Fruit fly (Drosophila melanogaster) whole organism, embryonic: Measurements from ENCODE around the gene Fas1.

Experiments used
- CG13424 ChIP-seq: fragments of 200-800 bp; sonication (Bioruptor generic); optimal IDR thresholded peaks from 2 replicates; lab custom pipeline; 2019; ENCODE audit warnings: missing biosample characterization, mild to moderate bottlenecking, missing genetic modification characterization, moderate library complexity
- CG18262 ChIP-seq: fragments of 200-800 bp; optimal IDR thresholded peaks from 3 replicates; lab custom pipeline; 2019; ENCODE audit warnings: missing biosample characterization, mild to moderate bottlenecking, missing genetic modification characterization, moderate library complexity
- CG9817 ChIP-seq: fragments of 200-800 bp; sonication (Bioruptor generic); optimal IDR thresholded peaks from 2 replicates; lab custom pipeline; 2018; ENCODE audit warnings: missing biosample characterization, mild to moderate bottlenecking, missing genetic modification characterization, moderate library complexity
- Deaf1 ChIP-seq: fragments of 200-800 bp; optimal IDR thresholded peaks from 3 replicates; lab custom pipeline; 2019; ENCODE audit warnings: missing biosample characterization, mild to moderate bottlenecking, missing genetic modification characterization, moderate library complexity
- Hmx ChIP-seq: fragments of 200-800 bp; sonication (Bioruptor generic); optimal IDR thresholded peaks from 2 replicates; lab custom pipeline; 2016; ENCODE audit warnings: missing biosample characterization, missing genetic modification characterization
- Mrtf ChIP-seq: fragments of 200-800 bp; sonication (Bioruptor generic); IDR thresholded peaks from 3 replicates; pipeline ENCODE4 v1.3.6; 2022; ENCODE audit warnings: missing biosample characterization, missing genetic modification characterization
- Nf-YA ChIP-seq: fragments of 200-800 bp; sonication (Bioruptor generic); IDR thresholded peaks from 2 replicates; pipeline ENCODE4 v1.3.6; 2022; ENCODE audit warnings: missing biosample characterization, missing genetic modification characterization
- Scr ChIP-seq: fragments of 200-800 bp; sonication (Bioruptor generic); IDR thresholded peaks from 2 replicates; pipeline ENCODE4 v1.3.6; 2022; ENCODE audit warnings: missing biosample characterization, missing genetic modification characterization; ENCODE audit not compliant: partially characterized antibody
- fd96Cb ChIP-seq: fragments of 200-800 bp; sonication (Bioruptor generic); optimal IDR thresholded peaks from 2 replicates; lab custom pipeline; 2018; ENCODE audit warnings: missing biosample characterization, mild to moderate bottlenecking, missing genetic modification characterization, moderate library complexity
- gsb ChIP-seq: fragments of 200-800 bp; sonication (Bioruptor generic); IDR thresholded peaks from 2 replicates; pipeline ENCODE4 v1.3.6; 2022; ENCODE audit warnings: missing biosample characterization, missing genetic modification characterization
- inv ChIP-seq: fragments of 200-800 bp; sonication (Bioruptor generic); IDR thresholded peaks from 2 replicates; pipeline ENCODE4 v1.3.6; 2022; ENCODE audit warnings: missing biosample characterization, missing genetic modification characterization; ENCODE audit not compliant: partially characterized antibody
- so ChIP-seq: fragments of 200-800 bp; sonication (Bioruptor generic); IDR thresholded peaks from 3 replicates; pipeline ENCODE4 v1.3.6; 2022; ENCODE audit warnings: missing biosample characterization, missing genetic modification characterization
- unc-4 ChIP-seq: fragments of 200-800 bp; sonication (Bioruptor generic); IDR thresholded peaks from 2 replicates; pipeline ENCODE4 v1.3.6; 2022; ENCODE audit warnings: missing biosample characterization, missing genetic modification characterization; ENCODE audit not compliant: partially characterized antibody
- zen2 ChIP-seq: fragments of 200-800 bp; sonication (Bioruptor generic); IDR thresholded peaks from 3 replicates; pipeline ENCODE4 v1.3.6; 2022; ENCODE audit warnings: missing biosample characterization, missing genetic modification characterization; ENCODE audit not compliant: partially characterized antibody

dm6 chr3R:16652091-16652490 is 27.1 kb downstream of the Fas1 start, which contains the start of gene CG14907:
- TF ChIP-seq Hmx (GFP tag; lab: Kevin White, UChicago) (no peak), gsb (GFP tag; lab: Robert Waterston, UW) (no peak), Scr (GFP tag; lab: Robert Waterston, UW) (peak; percentile 61), CG13424 (tag; lab: Kevin White, UChicago) (no peak), CG18262 (no peak), unc-4 (peak; percentile 70), inv (GFP tag; lab: Robert Waterston, UW) (0 out of 2 replicates have a peak, but pooled peaks have one; percentile 15), zen2 (GFP tag; lab: Robert Waterston, UW) (peak; percentile 56; the same call in 1 of the 3 replicates), Nf-YA (GFP tag; lab: Robert Waterston, UW) (0 out of 2 replicates have a peak, but pooled peaks have one; percentile 14), fd96Cb (tag; lab: Kevin White, UChicago) (no peak), Mrtf (GFP tag; lab: Robert Waterston, UW) (no peak), Deaf1 (tag; lab: Kevin White, UChicago) (no peak), CG9817 (tag; lab: Kevin White, UChicago) (no peak), so (no peak)
